Fruit fly (Drosophila melanogaster) whole organism, embryonic: ENCODE results near the gene CG16813.

Experiments used
- Antp ChIP-seq: fragments of 200-800 bp; sonication (Bioruptor generic); optimal IDR thresholded peaks from 3 replicates; lab custom pipeline; 2016; ENCODE audit warnings: missing biosample characterization, missing genetic modification characterization
- BEAF-32 ChIP-seq: fragments of 200-800 bp; sonication (Bioruptor generic); optimal IDR thresholded peaks from 3 replicates; lab custom pipeline; 2017; ENCODE audit warnings: missing biosample characterization, missing genetic modification characterization, mild to moderate bottlenecking, moderate library complexity, missing genetic modification reagents
- Bteb2 ChIP-seq: fragments of 200-800 bp; sonication (Bioruptor generic); optimal IDR thresholded peaks from 2 replicates; lab custom pipeline; 2016; ENCODE audit warnings: missing biosample characterization, missing genetic modification characterization
- CG10267 ChIP-seq: fragments of 200-800 bp; sonication (Bioruptor generic); optimal IDR thresholded peaks from 2 replicates; lab custom pipeline; 2018; ENCODE audit warnings: missing biosample characterization, mild to moderate bottlenecking, missing genetic modification characterization, moderate library complexity
- CG13123 ChIP-seq: fragments of 200-800 bp; sonication (Bioruptor generic); optimal IDR thresholded peaks from 2 replicates; lab custom pipeline; 2016; ENCODE audit warnings: missing biosample characterization, missing genetic modification characterization
- CG13296 ChIP-seq: fragments of 200-800 bp; sonication (Bioruptor generic); optimal IDR thresholded peaks from 3 replicates; lab custom pipeline; 2018; ENCODE audit warnings: missing biosample characterization, mild to moderate bottlenecking, missing genetic modification characterization
- CG13424 ChIP-seq: fragments of 200-800 bp; sonication (Bioruptor generic); optimal IDR thresholded peaks from 2 replicates; lab custom pipeline; 2019; ENCODE audit warnings: missing biosample characterization, mild to moderate bottlenecking, missing genetic modification characterization, moderate library complexity
- CG15514 ChIP-seq: fragments of 200-800 bp; sonication (Bioruptor generic); optimal IDR thresholded peaks from 3 replicates; lab custom pipeline; 2017; ENCODE audit warnings: missing biosample characterization, missing genetic modification characterization, mild to moderate bottlenecking, moderate library complexity, missing genetic modification reagents
- CG16779 ChIP-seq: fragments of 200-800 bp; sonication (Bioruptor generic); IDR thresholded peaks from 2 replicates; pipeline ENCODE4 v1.3.6; 2022; ENCODE audit warnings: missing biosample characterization, missing genetic modification characterization
- CG16813 ChIP-seq: fragments of 200-800 bp; sonication (Bioruptor generic); IDR thresholded peaks from 3 replicates; pipeline ENCODE4 v1.3.6; 2022; ENCODE audit warnings: missing biosample characterization, missing genetic modification characterization; ENCODE audit not compliant: partially characterized antibody
- CG17568 ChIP-seq: fragments of 200-800 bp; sonication (Bioruptor generic); optimal IDR thresholded peaks from 2 replicates; lab custom pipeline; 2018; ENCODE audit warnings: missing biosample characterization, mild to moderate bottlenecking, missing genetic modification characterization, moderate library complexity
- CG2120 ChIP-seq: fragments of 200-800 bp; sonication (Bioruptor generic); optimal IDR thresholded peaks from 3 replicates; lab custom pipeline; 2016; ENCODE audit warnings: missing biosample characterization, missing genetic modification characterization
- CG30020 ChIP-seq: fragments of 200-800 bp; optimal IDR thresholded peaks from 2 replicates; lab custom pipeline; 2019; ENCODE audit warnings: missing biosample characterization, mild to moderate bottlenecking, missing genetic modification characterization, moderate library complexity
- CG30431 ChIP-seq: fragments of 200-800 bp; sonication (Bioruptor generic); optimal IDR thresholded peaks from 2 replicates; lab custom pipeline; 2017; ENCODE audit warnings: missing biosample characterization, missing genetic modification characterization
- CG32532 ChIP-seq: fragments of 200-800 bp; sonication (Bioruptor generic); IDR thresholded peaks from 2 replicates; pipeline ENCODE4 v1.3.6; 2022; ENCODE audit warnings: missing biosample characterization, missing genetic modification characterization
- CG3407 ChIP-seq: fragments of 200-800 bp; sonication (Bioruptor generic); optimal IDR thresholded peaks from 2 replicates; lab custom pipeline; 2018; ENCODE audit warnings: missing biosample characterization, mild to moderate bottlenecking, missing genetic modification characterization
- CG8359 ChIP-seq: fragments of 200-800 bp; sonication (Bioruptor generic); optimal IDR thresholded peaks from 2 replicates; lab custom pipeline; 2017; ENCODE audit warnings: missing biosample characterization, mild to moderate bottlenecking, missing genetic modification characterization, borderline replicate concordance
- CG8478 ChIP-seq: fragments of >200 bp; optimal IDR thresholded peaks from 2 replicates; lab custom pipeline; 2018
- CG8765 ChIP-seq: fragments of 200-800 bp; sonication (Bioruptor generic); IDR thresholded peaks from 2 replicates; pipeline ENCODE4 v1.3.6; 2022; ENCODE audit warnings: missing biosample characterization, missing genetic modification characterization
- CrebB ChIP-seq: fragments of 200-800 bp; sonication (Bioruptor generic); optimal IDR thresholded peaks from 3 replicates; lab custom pipeline; 2018; ENCODE audit warnings: missing biosample characterization, mild to moderate bottlenecking, missing genetic modification characterization
- Fer1 ChIP-seq: fragments of 200-800 bp; sonication (Bioruptor generic); optimal IDR thresholded peaks from 2 replicates; lab custom pipeline; 2017; ENCODE audit warnings: missing biosample characterization, mild to moderate bottlenecking, missing genetic modification characterization
- Gug ChIP-seq: fragments of 200-800 bp; sonication (Bioruptor generic); IDR thresholded peaks from 4 replicates; pipeline ENCODE4 v1.3.6; 2022; ENCODE audit warnings: missing biosample characterization, missing genetic modification characterization
- H2.0 ChIP-seq: fragments of 200-800 bp; sonication (Bioruptor generic); IDR thresholded peaks from 2 replicates; pipeline ENCODE4 v1.3.6; 2022; ENCODE audit warnings: missing biosample characterization, missing genetic modification characterization
- HLH4C ChIP-seq: fragments of 200-800 bp; sonication (Bioruptor generic); IDR thresholded peaks from 3 replicates; pipeline ENCODE4 v1.3.6; 2022; ENCODE audit warnings: missing biosample characterization, missing genetic modification characterization; ENCODE audit not compliant: partially characterized antibody
- Hmx ChIP-seq: fragments of 200-800 bp; sonication (Bioruptor generic); optimal IDR thresholded peaks from 2 replicates; lab custom pipeline; 2016; ENCODE audit warnings: missing biosample characterization, missing genetic modification characterization
- Meics ChIP-seq: fragments of 200-800 bp; sonication (Bioruptor generic); optimal IDR thresholded peaks from 2 replicates; lab custom pipeline; 2017; ENCODE audit warnings: missing biosample characterization, mild to moderate bottlenecking, missing genetic modification characterization
- Mrtf ChIP-seq: fragments of 200-800 bp; sonication (Bioruptor generic); IDR thresholded peaks from 3 replicates; pipeline ENCODE4 v1.3.6; 2022; ENCODE audit warnings: missing biosample characterization, missing genetic modification characterization
- Ptx1 ChIP-seq: fragments of 200-800 bp; sonication (Bioruptor generic); IDR thresholded peaks from 2 replicates; pipeline ENCODE4 v1.3.6; 2022; ENCODE audit warnings: missing biosample characterization, missing genetic modification characterization
- Trl ChIP-seq, 3 experiments: fragments of >200 bp in 2 of 3; fragments of 200-800 bp in 1 of 3; sonication (Bioruptor generic) in 1 of 3; optimal IDR thresholded peaks; 2 replicates in 1 of 3; 3 replicates in 2 of 3; lab custom pipeline; 2016 to 2017; ENCODE audit warnings: missing biosample characterization in 1 of 3, missing genetic modification characterization in 1 of 3
- Vsx1 ChIP-seq: fragments of 200-800 bp; sonication (Bioruptor generic); optimal IDR thresholded peaks from 2 replicates; lab custom pipeline; 2017; ENCODE audit warnings: missing biosample characterization, mild to moderate bottlenecking, missing genetic modification characterization, missing genetic modification reagents
- amos ChIP-seq: fragments of 200-800 bp; sonication (Bioruptor generic); IDR thresholded peaks from 2 replicates; pipeline ENCODE4 v1.3.6; 2022; ENCODE audit warnings: missing biosample characterization, missing genetic modification characterization; ENCODE audit not compliant: partially characterized antibody
- corto ChIP-seq: fragments of 200-800 bp; sonication (Bioruptor generic); optimal IDR thresholded peaks from 2 replicates; lab custom pipeline; 2016; ENCODE audit warnings: missing biosample characterization, mild to moderate bottlenecking, missing genetic modification characterization, moderate library complexity
- dysf ChIP-seq: fragments of 200-800 bp; sonication (Bioruptor generic); IDR thresholded peaks from 3 replicates; pipeline ENCODE4 v1.3.6; 2022; ENCODE audit warnings: missing biosample characterization, missing genetic modification characterization
- en ChIP-seq: fragments of 200-800 bp; sonication (Bioruptor generic); optimal IDR thresholded peaks from 2 replicates; lab custom pipeline; 2016; ENCODE audit warnings: missing biosample characterization, missing genetic modification characterization
- fd64A ChIP-seq: fragments of 200-800 bp; sonication (Bioruptor generic); optimal IDR thresholded peaks from 3 replicates; lab custom pipeline; 2018; ENCODE audit warnings: missing biosample characterization, mild to moderate bottlenecking, missing genetic modification characterization
- hb ChIP-seq: fragments of 200-800 bp; sonication (Bioruptor generic); IDR thresholded peaks from 3 replicates; pipeline ENCODE4 v1.3.6; 2022; ENCODE audit warnings: missing biosample characterization, missing genetic modification characterization; ENCODE audit not compliant: partially characterized antibody
- hth ChIP-seq: fragments of >200 bp; optimal IDR thresholded peaks from 2 replicates; lab custom pipeline; 2017; ENCODE audit warnings: inconsistent platforms
- insv ChIP-seq, 2 experiments: fragments of 200-800 bp; sonication (Bioruptor generic); optimal IDR thresholded peaks; 3 replicates each; lab custom pipeline; 2016 to 2018; ENCODE audit warnings: missing biosample characterization in 2 of 2, missing genetic modification characterization in 2 of 2
- jumu ChIP-seq: fragments of 200-800 bp; sonication (Bioruptor generic); optimal IDR thresholded peaks from 3 replicates; lab custom pipeline; 2016; ENCODE audit warnings: missing biosample characterization, missing genetic modification characterization
- ken ChIP-seq: fragments of 200-800 bp; sonication (Bioruptor generic); IDR thresholded peaks from 3 replicates; pipeline ENCODE4 v1.3.6; 2022; ENCODE audit warnings: missing biosample characterization, missing genetic modification characterization
- nerfin-1 ChIP-seq: fragments of 200-800 bp; sonication (Bioruptor generic); optimal IDR thresholded peaks from 3 replicates; lab custom pipeline; 2019; ENCODE audit warnings: missing biosample characterization, mild to moderate bottlenecking, missing genetic modification characterization, moderate library complexity
- onecut ChIP-seq: fragments of 200-800 bp; sonication (Bioruptor generic); IDR thresholded peaks from 2 replicates; pipeline ENCODE4 v1.3.6; 2022; ENCODE audit warnings: missing biosample characterization, missing genetic modification characterization
- rib ChIP-seq: fragments of 200-800 bp; sonication (Bioruptor generic); IDR thresholded peaks from 2 replicates; pipeline ENCODE4 v1.3.6; 2022; ENCODE audit warnings: missing biosample characterization, missing genetic modification characterization
- sens-2 ChIP-seq: fragments of 200-800 bp; sonication (Bioruptor generic); IDR thresholded peaks from 2 replicates; pipeline ENCODE4 v1.3.6; 2022; ENCODE audit warnings: missing biosample characterization, missing genetic modification characterization
- sqz ChIP-seq: fragments of 200-800 bp; sonication (Bioruptor generic); optimal IDR thresholded peaks from 3 replicates; lab custom pipeline; 2018; ENCODE audit warnings: missing biosample characterization, mild to moderate bottlenecking, missing genetic modification characterization
- tio ChIP-seq: fragments of 200-800 bp; sonication (Bioruptor generic); optimal IDR thresholded peaks from 2 replicates; lab custom pipeline; 2017; ENCODE audit warnings: missing biosample characterization, missing genetic modification characterization, inconsistent platforms
- trem ChIP-seq: fragments of 200-800 bp; optimal IDR thresholded peaks from 3 replicates; lab custom pipeline; 2019; ENCODE audit warnings: missing biosample characterization, mild to moderate bottlenecking, missing genetic modification characterization, moderate library complexity
- ttk ChIP-seq: fragments of 200-800 bp; sonication (Bioruptor generic); IDR thresholded peaks from 2 replicates; pipeline ENCODE4 v2.1.2; 2022; ENCODE audit warnings: missing biosample characterization, missing genetic modification characterization
- usp ChIP-seq: fragments of >200 bp; optimal IDR thresholded peaks from 2 replicates; lab custom pipeline; 2017; ENCODE audit warnings: missing biosample characterization, missing genetic modification characterization
- vvl ChIP-seq: fragments of 200-800 bp; sonication (Bioruptor generic); IDR thresholded peaks from 2 replicates; pipeline ENCODE4 v1.3.6; 2022; ENCODE audit warnings: missing biosample characterization, missing genetic modification characterization
- z ChIP-seq: fragments of 200-800 bp; sonication (Bioruptor generic); IDR thresholded peaks from 3 replicates; pipeline ENCODE4 v1.3.6; 2022; ENCODE audit warnings: missing biosample characterization, missing genetic modification characterization

The CG16813 gene

dm6 chr2L:13222225-13222648 lies 5.1 kb upstream of the CG16813 start, which contains the start of the genes Ski6 and CG16812 (continued):
- TF ChIP-seq Ptx1 (GFP tag; lab: Robert Waterston, UW) (peak; percentile 77), en (GFP tag; lab: Kevin White, UChicago) (peak; percentile 3), z (no peak), Vsx1 (GFP tag; lab: Kevin White, UChicago) (no peak), H2.0 (GFP tag; lab: Robert Waterston, UW) (peak; percentile 68), CG15514 (peak; percentile 51), Antp (GFP tag; lab: Kevin White, UChicago) (no peak), CG16813 (peak; percentile 63; the same call in 2 of the 3 replicates), CG3407 (GFP tag; lab: Kevin White, UChicago) (peak; percentile 34), rib (GFP tag; lab: Robert Waterston, UW) (no peak), fd64A (GFP tag; lab: Kevin White, UChicago) (no peak), CG13296 (GFP tag; lab: Kevin White, UChicago) (peak; percentile 62), sens-2 (GFP tag; lab: Robert Waterston, UW) (no peak), BEAF-32 (GFP tag; lab: Kevin White, UChicago) (peak; percentile 60), corto (GFP tag; lab: Kevin White, UChicago) (no peak), hb (GFP tag; lab: Robert Waterston, UW) (no peak), Hmx (GFP tag; lab: Kevin White, UChicago) (peak; percentile 35), CG17568 (peak; percentile 83), Fer1 (GFP tag; lab: Kevin White, UChicago) (no peak), HLH4C (GFP tag; lab: Robert Waterston, UW) (peak; percentile 42; the same call in 1 of the 3 replicates), CG8359 (GFP tag; lab: Kevin White, UChicago) (no peak), Gug (GFP tag; lab: Robert Waterston, UW) (no peak), CG10267 (tag; lab: Kevin White, UChicago) (peak; percentile 97), Meics (GFP tag; lab: Kevin White, UChicago) (peak; percentile 48), sqz (GFP tag; lab: Kevin White, UChicago) (no peak), vvl (GFP tag; lab: Robert Waterston, UW) (peak; percentile 84), ken (peak; percentile 50; the same call in 1 of the 3 replicates), CG8765 (no peak), hth (no peak), Trl (optimal IDR thresholded peaks at IDR 0.05; lab: Kevin White, UChicago) (no peak), Trl (GFP tag; optimal IDR thresholded peaks at IDR 0.05; lab: Kevin White, UChicago) (peak; percentile 10), CG16779 (GFP tag; lab: Robert Waterston, UW) (peak; percentile 23; the same call in 1 of the 2 replicates), CG2120 (GFP tag; lab: Kevin White, UChicago) (peak; percentile 76), ttk (no peak; the same call in 1 of the 2 replicates), CrebB (tag; lab: Kevin White, UChicago) (peak; percentile 66), CG13424 (tag; lab: Kevin White, UChicago) (peak; percentile 85), onecut (GFP tag; lab: Robert Waterston, UW) (peak; percentile 46), CG30431 (no peak), Bteb2 (GFP tag; lab: Kevin White, UChicago) (peak; percentile 52), jumu (GFP tag; lab: Kevin White, UChicago) (no peak), dysf (GFP tag; lab: Robert Waterston, UW) (peak; percentile 60; the same call in 2 of the 3 replicates), nerfin-1 (peak; percentile 82), insv (GFP tag; optimal IDR thresholded peaks at IDR 0.05; lab: Kevin White, UChicago) (peak in 1 of 2 experiments; percentile 33), usp (no peak), amos (GFP tag; lab: Robert Waterston, UW) (peak; percentile 16; the same call in 1 of the 2 replicates), Mrtf (GFP tag; lab: Robert Waterston, UW) (no peak), CG30020 (tag; lab: Kevin White, UChicago) (peak; percentile 81), CG8478 (no peak), tio (GFP tag; lab: Kevin White, UChicago) (no peak), trem (tag; lab: Kevin White, UChicago) (peak; percentile 89), CG32532 (GFP tag; lab: Robert Waterston, UW) (peak; percentile 83), CG13123 (peak; percentile 67)
